Worm (Caenorhabditis elegans) whole organism, young adult: ENCODE measurements around the gene Y43D4A.6.
"Not testable (repeated sequence)": the region's sequence is repeated elsewhere in the genome, so short reads cannot be mapped to it uniquely, and the experiment has no call there.

ENCODE experiments used
- B0019.2 ChIP-seq: fragments of 200-800 bp; sonication (Bioruptor generic); conservative IDR thresholded peaks from 2 replicates; pipeline ENCODE4 v1.3.6; 2022; ENCODE audit warnings: missing genetic modification reagents, missing genetic modification characterization, missing compliant biosample characterization
- B0035.1 ChIP-seq: sonication (generic microtip); optimal IDR thresholded peaks from 2 replicates; lab custom pipeline; 2016; ENCODE audit warnings: missing genetic modification characterization, mild to moderate bottlenecking, missing compliant biosample characterization, missing genotype, missing genetic modification reagents
- B0336.3 ChIP-seq: fragments of 200-800 bp; sonication (Bioruptor generic); IDR thresholded peaks from 2 replicates; pipeline ENCODE4 v1.3.6; 2022; ENCODE audit warnings: missing genetic modification characterization, missing compliant biosample characterization
- F22D6.2 ChIP-seq: sonication (generic microtip); optimal IDR thresholded peaks from 2 replicates; lab custom pipeline; 2016; ENCODE audit warnings: mild to moderate bottlenecking, missing genetic modification characterization, missing compliant biosample characterization
- F23B12.7 ChIP-seq: sonication (generic microtip); optimal IDR thresholded peaks from 2 replicates; lab custom pipeline; 2017; ENCODE audit warnings: missing genetic modification characterization, mild to moderate bottlenecking, missing compliant biosample characterization, antibody characterized with exemption, moderate library complexity; ENCODE audit not compliant: insufficient read depth
- F33H1.4 ChIP-seq: fragments of 200-800 bp; sonication (Bioruptor generic); IDR thresholded peaks from 2 replicates; pipeline ENCODE4 v1.3.6; 2022; ENCODE audit warnings: missing genetic modification reagents, missing genetic modification characterization, missing compliant biosample characterization
- F52B5.7 ChIP-seq: sonication (generic microtip); optimal IDR thresholded peaks from 2 replicates; lab custom pipeline; 2016; ENCODE audit warnings: mild to moderate bottlenecking, missing genetic modification characterization, missing compliant biosample characterization
- Y95B8A.8 ChIP-seq: fragments of 200-800 bp; sonication (Bioruptor generic); IDR thresholded peaks from 2 replicates; pipeline ENCODE4 v1.3.6; 2022; ENCODE audit warnings: missing genetic modification reagents, missing genetic modification characterization, missing compliant biosample characterization
- akir-1 ChIP-seq: fragments of 200-800 bp; sonication (Bioruptor generic); optimal IDR thresholded peaks from 2 replicates; lab custom pipeline; 2018; ENCODE audit warnings: mild to moderate bottlenecking, missing genetic modification characterization, moderate library complexity, missing compliant biosample characterization
- ama-1 ChIP-seq, 3 experiments: fragments of 150-350 bp in 1 of 3; sonication (generic microtip) in 2 of 3; optimal IDR thresholded peaks; 2 replicates each; lab custom pipeline; 2014 to 2018; ENCODE audit warnings: missing biosample characterization in 2 of 3, missing genetic modification characterization in 2 of 3, missing genetic modification reagents in 2 of 3
- attf-5 ChIP-seq: fragments of 200-800 bp; sonication (Bioruptor generic); optimal IDR thresholded peaks from 2 replicates; lab custom pipeline; 2018; ENCODE audit warnings: mild to moderate bottlenecking, missing genetic modification characterization, missing compliant biosample characterization
- attf-6 ChIP-seq: fragments of 200-800 bp; sonication (Bioruptor generic); IDR thresholded peaks from 2 replicates; pipeline ENCODE4 v1.3.6; 2022; ENCODE audit warnings: missing genetic modification reagents, missing genetic modification characterization, missing compliant biosample characterization
- cebp-1 ChIP-seq, 2 experiments: fragments of 200-800 bp in 1 of 2; sonication (Bioruptor generic) in 1 of 2; sonication (generic microtip) in 1 of 2; IDR thresholded peaks in 1 of 2; optimal IDR thresholded peaks in 1 of 2; 2 replicates each; pipeline versions ENCODE4 v1.3.6 to Lab custom; 2017 to 2022; ENCODE audit warnings: missing compliant biosample characterization in 2 of 2, missing genetic modification characterization in 2 of 2, mild to moderate bottlenecking in 1 of 2, missing genetic modification reagents in 1 of 2, moderate library complexity in 1 of 2
- cebp-2 ChIP-seq: fragments of 200-800 bp; sonication (Bioruptor generic); IDR thresholded peaks from 2 replicates; pipeline ENCODE4 v1.3.6; 2022; ENCODE audit warnings: missing genetic modification characterization, missing compliant biosample characterization
- ceh-27 ChIP-seq: fragments of 200-800 bp; sonication (Bioruptor generic); optimal IDR thresholded peaks from 2 replicates; lab custom pipeline; 2018; ENCODE audit warnings: mild to moderate bottlenecking, missing genetic modification characterization, moderate library complexity, missing compliant biosample characterization
- ceh-40 ChIP-seq: fragments of 200-800 bp; sonication (Bioruptor generic); IDR thresholded peaks from 2 replicates; pipeline ENCODE4 v1.3.6; 2022; ENCODE audit warnings: missing genetic modification characterization, missing compliant biosample characterization
- egrh-3 ChIP-seq: fragments of 200-800 bp; sonication (Bioruptor generic); IDR thresholded peaks from 2 replicates; pipeline ENCODE4 v1.3.6; 2022; ENCODE audit warnings: missing genetic modification reagents, missing genetic modification characterization, missing compliant biosample characterization
- fkh-3 ChIP-seq: sonication (generic microtip); optimal IDR thresholded peaks from 2 replicates; lab custom pipeline; 2016; ENCODE audit warnings: mild to moderate bottlenecking, missing genetic modification characterization, missing compliant biosample characterization
- him-1 ChIP-seq: sonication (generic microtip); optimal IDR thresholded peaks from 2 replicates; lab custom pipeline; 2016; ENCODE audit warnings: missing genotype, missing genetic modification reagents, missing genetic modification characterization, missing compliant biosample characterization
- hmg-1.2 ChIP-seq: fragments of 200-800 bp; sonication (Bioruptor generic); IDR thresholded peaks from 2 replicates; pipeline ENCODE4 v1.3.6; 2022; ENCODE audit warnings: missing genetic modification reagents, missing genetic modification characterization, missing compliant biosample characterization
- hmg-20 ChIP-seq: fragments of 200-800 bp; sonication (Bioruptor generic); IDR thresholded peaks from 2 replicates; pipeline ENCODE4 v1.3.6; 2022; ENCODE audit warnings: missing genetic modification reagents, missing genetic modification characterization, missing compliant biosample characterization
- hrde-1 ChIP-seq: sonication (generic microtip); optimal IDR thresholded peaks from 2 replicates; lab custom pipeline; 2016; ENCODE audit warnings: missing genetic modification characterization, mild to moderate bottlenecking, missing compliant biosample characterization, moderate library complexity, missing genotype, missing genetic modification reagents, borderline replicate concordance
- let-526 ChIP-seq: fragments of 200-800 bp; sonication (Bioruptor generic); IDR thresholded peaks from 2 replicates; pipeline ENCODE4 v1.3.6; 2022; ENCODE audit warnings: missing genetic modification reagents, missing genetic modification characterization, missing compliant biosample characterization
- lin-35 ChIP-seq, 3 experiments: fragments of 150-350 bp in 2 of 3; sonication (generic microtip) in 1 of 3; optimal IDR thresholded peaks; 2 replicates each; lab custom pipeline; 2014 to 2018; ENCODE audit warnings: missing biosample characterization in 3 of 3, missing genetic modification characterization in 3 of 3, missing genetic modification reagents in 3 of 3
- lsl-1 ChIP-seq: fragments of 200-800 bp; sonication (Bioruptor generic); optimal IDR thresholded peaks from 2 replicates; lab custom pipeline; 2018; ENCODE audit warnings: mild to moderate bottlenecking, missing genetic modification characterization, moderate library complexity, missing compliant biosample characterization
- madf-10 ChIP-seq: sonication (generic microtip); optimal IDR thresholded peaks from 2 replicates; lab custom pipeline; 2016; ENCODE audit warnings: mild to moderate bottlenecking, missing genetic modification characterization, missing compliant biosample characterization
- madf-8 ChIP-seq: fragments of 200-800 bp; sonication (Bioruptor generic); conservative IDR thresholded peaks from 2 replicates; pipeline ENCODE4 v1.3.6; 2022; ENCODE audit warnings: missing genetic modification reagents, missing genetic modification characterization, missing compliant biosample characterization
- mcd-1 ChIP-seq: fragments of 200-800 bp; sonication (Bioruptor generic); IDR thresholded peaks from 2 replicates; pipeline ENCODE4 v1.3.6; 2022; ENCODE audit warnings: missing genetic modification reagents, missing genetic modification characterization, missing compliant biosample characterization
- mes-4 ChIP-seq: sonication (generic microtip); optimal IDR thresholded peaks from 2 replicates; lab custom pipeline; 2016; ENCODE audit warnings: missing genotype, missing genetic modification characterization, missing compliant biosample characterization
- nhr-90 ChIP-seq: sonication (generic microtip); optimal IDR thresholded peaks from 2 replicates; lab custom pipeline; 2016; ENCODE audit warnings: missing genotype, mild to moderate bottlenecking, missing genetic modification characterization, missing compliant biosample characterization
- pbrm-1 ChIP-seq: fragments of 200-800 bp; sonication (Bioruptor generic); IDR thresholded peaks from 2 replicates; pipeline ENCODE4 v1.3.6; 2022; ENCODE audit warnings: missing genetic modification reagents, missing genetic modification characterization, missing compliant biosample characterization
- rec-8 ChIP-seq, 2 experiments: sonication (generic microtip); optimal IDR thresholded peaks; 2 replicates each; lab custom pipeline; 2016; ENCODE audit warnings: mild to moderate bottlenecking in 2 of 2, missing genetic modification characterization in 2 of 2, missing genetic modification reagents in 2 of 2, missing genotype in 2 of 2, missing biosample characterization in 1 of 2, missing compliant biosample characterization in 1 of 2, moderate library complexity in 1 of 2
- repo-1 ChIP-seq: sonication (generic microtip); optimal IDR thresholded peaks from 2 replicates; lab custom pipeline; 2017; ENCODE audit warnings: mild to moderate bottlenecking, missing genetic modification characterization, missing compliant biosample characterization
- rpc-1 ChIP-seq, 2 experiments: fragments of 150-350 bp in 1 of 2; sonication (generic microtip) in 1 of 2; optimal IDR thresholded peaks; 2 replicates each; lab custom pipeline; 2014 to 2018; ENCODE audit warnings: missing biosample characterization in 1 of 2, missing genetic modification characterization in 1 of 2, missing genetic modification reagents in 1 of 2, missing genotype in 1 of 2
- sdz-38 ChIP-seq: sonication (generic microtip); optimal IDR thresholded peaks from 2 replicates; lab custom pipeline; 2016; ENCODE audit warnings: missing genotype, missing genetic modification characterization, missing compliant biosample characterization
- snpc-1.1 ChIP-seq: sonication (generic microtip); optimal IDR thresholded peaks from 2 replicates; lab custom pipeline; 2017; ENCODE audit warnings: missing genetic modification characterization, mild to moderate bottlenecking, missing compliant biosample characterization, antibody characterized with exemption, moderate library complexity, missing genotype, missing genetic modification reagents; ENCODE audit not compliant: insufficient read depth
- snpc-1.3 ChIP-seq: sonication (generic microtip); optimal IDR thresholded peaks from 2 replicates; lab custom pipeline; 2017; ENCODE audit warnings: missing genetic modification characterization, mild to moderate bottlenecking, missing compliant biosample characterization, antibody characterized with exemption, moderate library complexity, missing genotype, missing genetic modification reagents; ENCODE audit not compliant: insufficient read depth
- snpc-4 ChIP-seq, 5 experiments: fragments of 150-350 bp in 1 of 5; sonication (generic microtip) in 4 of 5; optimal IDR thresholded peaks; 2 replicates each; lab custom pipeline; 2014 to 2018; ENCODE audit warnings: missing genetic modification characterization in 5 of 5, missing biosample characterization in 3 of 5, antibody characterized with exemption in 2 of 5, mild to moderate bottlenecking in 2 of 5, missing compliant biosample characterization in 2 of 5, missing genotype in 2 of 5, moderate library complexity in 2 of 5, missing genetic modification reagents in 1 of 5
- tlf-1 ChIP-seq: fragments of 200-800 bp; sonication (Bioruptor generic); optimal IDR thresholded peaks from 2 replicates; lab custom pipeline; 2018; ENCODE audit warnings: mild to moderate bottlenecking, missing genetic modification characterization, missing compliant biosample characterization
- zim-3 ChIP-seq: sonication (generic microtip); optimal IDR thresholded peaks from 2 replicates; lab custom pipeline; 2017; ENCODE audit warnings: mild to moderate bottlenecking, missing genetic modification characterization, moderate library complexity, missing compliant biosample characterization
- ztf-18 ChIP-seq: sonication (generic microtip); optimal IDR thresholded peaks from 2 replicates; lab custom pipeline; 2016; ENCODE audit warnings: missing genotype, mild to moderate bottlenecking, missing genetic modification characterization, missing compliant biosample characterization
- ztf-25 ChIP-seq: fragments of 200-800 bp; sonication (Bioruptor generic); IDR thresholded peaks from 2 replicates; pipeline ENCODE4 v1.3.6; 2022; ENCODE audit warnings: missing genetic modification reagents, missing genetic modification characterization, missing compliant biosample characterization

Y43D4A.6 gene

ce11 chrIV:16755771-16756170, 31.4 kb upstream of the Y43D4A.6 start, which contains the start of gene Y43D4A.2:
Y43D4A.2 (minus strand) TSS chrIV:16755871.
- TF ChIP-seq sdz-38 (tag; lab: Kevin White, UChicago); B0019.2; attf-5 (GFP tag; lab: Kevin White, UChicago): not testable (repeated sequence)
- TF ChIP-seq, all 124 proteins: peak for 0; not testable (repeated sequence) for 124

DNA sequence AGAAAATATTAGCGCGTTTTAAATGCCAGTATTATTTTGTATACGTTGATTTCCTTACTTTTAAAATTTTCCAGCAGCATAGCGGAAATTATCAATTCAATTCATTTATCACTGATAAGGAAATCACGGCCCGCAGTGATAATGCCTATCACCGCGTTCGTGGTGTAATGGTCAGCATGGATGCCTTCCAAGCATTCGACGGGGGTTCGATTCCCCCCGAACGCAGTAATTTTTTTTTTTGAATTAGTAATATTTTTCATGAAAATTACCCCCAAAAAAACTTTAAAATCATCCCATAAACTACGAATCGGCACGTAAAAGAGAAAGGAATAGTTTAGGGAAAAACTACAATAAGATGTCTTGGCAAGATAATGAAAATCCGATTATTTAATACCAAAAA, 12.1 kb upstream of the Y43D4A.6 start:
- TF ChIP-seq Y95B8A.8 (no peak), madf-8 (GFP tag; lab: Robert Waterston, UW) (0 out of 2 replicates have a peak, but pooled peaks have one; percentile 6), lsl-1 (GFP tag; lab: Kevin White, UChicago) (peak; percentile 25), hmg-1.2 (GFP tag; lab: Robert Waterston, UW) (peak; percentile 60; the same call in 1 of the 2 replicates), fkh-3 (tag; lab: Kevin White, UChicago) (no peak), cebp-2 (0 out of 2 replicates have a peak, but pooled peaks have one; percentile 43), zim-3 (tag; lab: Kevin White, UChicago) (peak; percentile 47), tlf-1 (GFP tag; lab: Kevin White, UChicago) (peak; percentile 17), ceh-40 (GFP tag; lab: Robert Waterston, UW) (no peak), ceh-27 (GFP tag; lab: Kevin White, UChicago) (no peak), B0336.3 (GFP tag; lab: Robert Waterston, UW) (no peak), attf-6 (peak; percentile 97), B0019.2 (no peak), snpc-4 (GFP tag; optimal IDR thresholded peaks at IDR 0.05; lab: Kevin White, UChicago) (peak; percentile 90), snpc-4 (tag; optimal IDR thresholded peaks at IDR 0.05; lab: Kevin White, UChicago) (peak; percentile 45 to 97 (median 94)), hrde-1 (tag; lab: Kevin White, UChicago) (peak; percentile 57), lin-35 (GFP tag; optimal IDR thresholded peaks at IDR 0.05; lab: Kevin White, UChicago) (peak in 1 of 3 experiments; percentile 14), ztf-25 (GFP tag; lab: Robert Waterston, UW) (peak; percentile 91; the same call in 1 of the 2 replicates), pbrm-1 (GFP tag; lab: Robert Waterston, UW) (peak; percentile 69), madf-10 (peak; percentile 50), egrh-3 (GFP tag; lab: Robert Waterston, UW) (no peak), snpc-1.1 (tag; lab: Kevin White, UChicago) (peak; percentile 59), snpc-1.3 (peak; percentile 91), F22D6.2 (peak; percentile 2), ama-1 (optimal IDR thresholded peaks at IDR 0.05; lab: Kevin White, UChicago) (no peak), ama-1 (GFP tag; optimal IDR thresholded peaks at IDR 0.05; lab: Kevin White, UChicago) (peak; percentile 74 to 77), F23B12.7 (tag; lab: Kevin White, UChicago) (peak; percentile 66), cebp-1 (GFP tag; IDR thresholded peaks at IDR 0.05; lab: Robert Waterston, UW) (no peak), cebp-1 (tag; optimal IDR thresholded peaks at IDR 0.05; lab: Kevin White, UChicago) (no peak), nhr-90 (tag; lab: Kevin White, UChicago) (peak; percentile 86), mes-4 (tag; lab: Kevin White, UChicago) (peak; percentile 67), let-526 (0 out of 2 replicates have a peak, but pooled peaks have one; percentile 16), hmg-20 (GFP tag; lab: Robert Waterston, UW) (no peak), B0035.1 (tag; lab: Kevin White, UChicago) (no peak), ztf-18 (tag; lab: Kevin White, UChicago) (peak; percentile 62), rec-8 (tag; optimal IDR thresholded peaks at IDR 0.05; lab: Kevin White, UChicago) (peak; percentile 71 to 79), repo-1 (tag; lab: Kevin White, UChicago) (no peak), mcd-1 (no peak), rpc-1 (optimal IDR thresholded peaks at IDR 0.05; lab: Kevin White, UChicago) (peak; percentile 91), rpc-1 (tag; optimal IDR thresholded peaks at IDR 0.05; lab: Kevin White, UChicago) (peak; percentile 98), him-1 (tag; lab: Kevin White, UChicago) (peak; percentile 79), akir-1 (no peak), F52B5.7 (tag; lab: Kevin White, UChicago) (no peak), F33H1.4 (GFP tag; lab: Robert Waterston, UW) (no peak)
